Worm (Caenorhabditis elegans) whole organism, midembryonic: Measurements from ENCODE around the gene ocr-4.

ENCODE experiments used
- T22C8.4 ChIP-seq: fragments of 200-800 bp; sonication (Bioruptor generic); IDR thresholded peaks from 2 replicates; pipeline ENCODE4 v1.3.6; 2022; ENCODE audit warnings: missing genetic modification characterization, missing compliant biosample characterization
- cog-1 ChIP-seq: sonication (generic microtip); optimal IDR thresholded peaks from 2 replicates; lab custom pipeline; 2016; ENCODE audit warnings: missing genetic modification characterization, missing compliant biosample characterization
- flt-1 ChIP-seq: fragments of 200-800 bp; sonication (Bioruptor generic); IDR thresholded peaks from 2 replicates; pipeline ENCODE4 v1.3.6; 2022; ENCODE audit warnings: missing genetic modification characterization, missing compliant biosample characterization
- klf-2 ChIP-seq: fragments of 200-800 bp; sonication (Bioruptor generic); conservative IDR thresholded peaks from 2 replicates; pipeline ENCODE4 v1.3.6; 2022; ENCODE audit warnings: missing genetic modification reagents, missing genetic modification characterization, missing compliant biosample characterization
- med-1 ChIP-seq: sonication (generic microtip); optimal IDR thresholded peaks from 2 replicates; lab custom pipeline; 2017; ENCODE audit warnings: missing genetic modification characterization, mild to moderate bottlenecking, missing compliant biosample characterization, antibody characterized with exemption, missing genetic modification reagents; ENCODE audit not compliant: insufficient read depth
- ref-1 ChIP-seq: fragments of 200-800 bp; sonication (Bioruptor generic); conservative IDR thresholded peaks from 2 replicates; pipeline ENCODE4 v1.3.6; 2022; ENCODE audit warnings: missing genetic modification reagents, missing genetic modification characterization, missing compliant biosample characterization
- tab-1 ChIP-seq: fragments of 200-800 bp; sonication (Bioruptor generic); IDR thresholded peaks from 2 replicates; pipeline ENCODE4 v1.3.6; 2022; ENCODE audit warnings: missing genetic modification characterization, missing compliant biosample characterization
- ztf-23 ChIP-seq: fragments of 200-800 bp; sonication (Bioruptor generic); IDR thresholded peaks from 2 replicates; pipeline ENCODE4 v1.3.6; 2022; ENCODE audit warnings: missing genetic modification reagents, missing genetic modification characterization, missing compliant biosample characterization
- ztf-29 ChIP-seq: fragments of 200-800 bp; sonication (Bioruptor generic); IDR thresholded peaks from 2 replicates; pipeline ENCODE4 v1.3.6; 2022; ENCODE audit warnings: missing genetic modification reagents, missing genetic modification characterization, missing compliant biosample characterization

DNA sequence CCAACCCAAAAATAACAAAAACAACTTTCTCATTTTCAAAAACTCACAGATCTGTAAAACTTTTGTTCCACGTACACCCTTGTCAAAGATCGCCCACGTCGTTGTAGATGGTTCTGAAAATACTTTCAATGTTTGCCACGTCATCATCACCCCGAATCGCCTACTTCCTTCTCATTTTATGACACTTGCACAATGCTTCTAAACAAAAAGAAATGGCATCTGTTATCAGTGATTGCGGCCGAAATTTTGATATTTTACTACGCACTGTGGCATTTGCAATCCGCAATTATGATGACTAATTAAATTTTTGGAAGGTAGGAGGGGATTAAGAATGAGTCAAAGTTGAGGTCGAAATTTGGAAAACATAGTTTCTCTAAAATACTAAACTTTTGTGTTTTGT, 6.9 kb downstream of the ocr-4 start:
- TF ChIP-seq ztf-29 (GFP tag; lab: Robert Waterston, UW), result no peak
- no peak for TF ChIP-seq T22C8.4 (GFP tag; lab: Robert Waterston, UW)
- TF ChIP-seq ref-1 (GFP tag; lab: Robert Waterston, UW), result no peak
- no peak for TF ChIP-seq med-1
- no peak for TF ChIP-seq klf-2
- no peak for TF ChIP-seq ztf-23 (GFP tag; lab: Robert Waterston, UW)
- no peak for TF ChIP-seq flt-1
- TF ChIP-seq tab-1 (GFP tag; lab: Robert Waterston, UW), result no peak
- no peak for TF ChIP-seq cog-1 (tag; lab: Kevin White, UChicago)
